Worm (Caenorhabditis elegans) whole organism, L4 larva: ENCODE measurements around the gene M03B6.5.

Experiments
- ZK546.5 ChIP-seq, 2 experiments: sonication (generic microtip); optimal IDR thresholded peaks; 2 replicates each; lab custom pipeline; 2017; ENCODE audit warnings: missing biosample characterization in 2 of 2, missing genetic modification characterization in 2 of 2
- aha-1 ChIP-seq: fragments of 150-350 bp; peaks from one replicate; lab custom pipeline; 2014; ENCODE audit warnings: missing biosample characterization, missing genetic modification characterization
- aly-2 ChIP-seq: sonication (generic microtip); optimal IDR thresholded peaks from 2 replicates; lab custom pipeline; 2018; ENCODE audit warnings: missing biosample characterization, missing genetic modification characterization
- ama-1 ChIP-seq: fragments of 150-350 bp; optimal IDR thresholded peaks from 2 replicates; lab custom pipeline; 2014; ENCODE audit warnings: inconsistent platforms, mixed read lengths
- ceh-82 ChIP-seq: sonication (generic microtip); optimal IDR thresholded peaks from 2 replicates; lab custom pipeline; 2017; ENCODE audit warnings: missing biosample characterization, missing genetic modification characterization
- dmd-8 ChIP-seq: fragments of 200-800 bp; sonication (Bioruptor generic); IDR thresholded peaks from 2 replicates; pipeline ENCODE4 v1.3.6; 2022; ENCODE audit warnings: missing genetic modification characterization, missing compliant biosample characterization
- fkh-10 ChIP-seq: fragments of 150-350 bp; optimal IDR thresholded peaks from 2 replicates; lab custom pipeline; 2014; ENCODE audit warnings: missing biosample characterization, missing genetic modification reagents, missing genetic modification characterization
- hif-1 ChIP-seq, 2 experiments: sonication (generic microtip); optimal IDR thresholded peaks; 2 replicates each; lab custom pipeline; 2016 to 2017; ENCODE audit warnings: missing compliant biosample characterization in 2 of 2, missing genetic modification characterization in 2 of 2, missing genetic modification reagents in 2 of 2, missing genotype in 2 of 2, mild to moderate bottlenecking in 1 of 2
- lin-13 ChIP-seq: fragments of 150-350 bp; optimal IDR thresholded peaks from 2 replicates; lab custom pipeline; 2014; ENCODE audit warnings: missing biosample characterization, missing genetic modification reagents, missing genetic modification characterization
- mep-1 ChIP-seq: fragments of 150-350 bp; sonication (generic microtip); optimal IDR thresholded peaks from 3 replicates; lab custom pipeline; 2014; ENCODE audit warnings: missing biosample characterization, missing genetic modification characterization
- snpc-4 ChIP-seq: fragments of 150-350 bp; optimal IDR thresholded peaks from 2 replicates; lab custom pipeline; 2014; ENCODE audit warnings: missing biosample characterization, missing genetic modification characterization
- tag-97 ChIP-seq: fragments of 200-800 bp; sonication (Bioruptor generic); IDR thresholded peaks from 2 replicates; pipeline ENCODE4 v1.3.6; 2022; ENCODE audit warnings: missing genetic modification characterization, missing compliant biosample characterization
- unc-62 ChIP-seq, 3 experiments: fragments of 150-350 bp in 1 of 3; sonication (generic microtip); optimal IDR thresholded peaks in 2 of 3; peaks in 1 of 3; 1 replicate in 1 of 3; 2 replicates in 2 of 3; lab custom pipeline; 2014 to 2017; ENCODE audit warnings: missing biosample characterization in 3 of 3, missing genetic modification characterization in 3 of 3, missing genetic modification reagents in 3 of 3, missing genotype in 1 of 3

ce11 chrX:13851590-13851989 is 7.8 kb downstream of the M03B6.5 start:
- TF ChIP-seq fkh-10 (no peak), dmd-8 (GFP tag; lab: Robert Waterston, UW) (no peak), aha-1 (no peak), tag-97 (GFP tag; lab: Robert Waterston, UW) (no peak), ZK546.5 (tag; optimal IDR thresholded peaks at IDR 0.05; lab: Kevin White, UChicago) (no peak), ama-1 (no peak), hif-1 (tag; optimal IDR thresholded peaks at IDR 0.05; lab: Kevin White, UChicago) (no peak), ceh-82 (tag; lab: Kevin White, UChicago) (no peak), mep-1 (tag; lab: Kevin White, UChicago) (no peak), unc-62 (GFP tag; optimal IDR thresholded peaks at IDR 0.05 in 1 of 2; lab: Kevin White, UChicago) (peak in 1 of 2 experiments; percentile 94), unc-62 (tag; optimal IDR thresholded peaks at IDR 0.05; lab: Kevin White, UChicago) (no peak), snpc-4 (tag; lab: Kevin White, UChicago) (no peak), lin-13 (GFP tag; lab: Kevin White, UChicago) (no peak), aly-2 (no peak)
